Worm (Caenorhabditis elegans): ENCODE measurements around the gene gcl-1.

Gene gcl-1

ce11 chrIV:13396375-13396774, 16.3 kb downstream of the gcl-1 start:
- TF ChIP-seq unc-62 (GFP tag; optimal IDR thresholded peaks at IDR 0.05), result no peak

DNA sequence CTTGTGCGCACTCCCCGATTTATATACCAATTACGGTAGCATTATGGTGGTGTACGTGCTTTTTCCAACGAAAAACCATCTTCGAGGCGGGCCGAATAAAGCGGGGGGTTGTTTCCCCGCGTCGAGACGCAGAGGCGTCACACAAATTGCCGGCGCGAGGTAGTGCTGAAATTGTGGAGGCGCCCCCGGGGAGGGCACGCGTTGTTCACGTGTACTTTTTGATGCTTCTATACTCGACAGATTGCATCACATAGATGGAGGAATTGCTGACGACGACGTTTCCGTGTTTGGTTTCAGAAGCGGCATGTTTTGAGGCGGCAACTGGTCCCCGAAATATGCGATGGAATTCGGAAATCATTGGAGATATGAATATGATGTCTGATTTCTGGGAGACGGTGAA, 17.4 kb downstream of the gcl-1 start:
- no peak for TF ChIP-seq unc-62 (GFP tag; optimal IDR thresholded peaks at IDR 0.05)

- no peak for TF ChIP-seq unc-62 (GFP tag; optimal IDR thresholded peaks at IDR 0.05)
Measured at ce11 chrIV:13394686-13395085, 18.0 kb downstream of the gcl-1 start.

DNA sequence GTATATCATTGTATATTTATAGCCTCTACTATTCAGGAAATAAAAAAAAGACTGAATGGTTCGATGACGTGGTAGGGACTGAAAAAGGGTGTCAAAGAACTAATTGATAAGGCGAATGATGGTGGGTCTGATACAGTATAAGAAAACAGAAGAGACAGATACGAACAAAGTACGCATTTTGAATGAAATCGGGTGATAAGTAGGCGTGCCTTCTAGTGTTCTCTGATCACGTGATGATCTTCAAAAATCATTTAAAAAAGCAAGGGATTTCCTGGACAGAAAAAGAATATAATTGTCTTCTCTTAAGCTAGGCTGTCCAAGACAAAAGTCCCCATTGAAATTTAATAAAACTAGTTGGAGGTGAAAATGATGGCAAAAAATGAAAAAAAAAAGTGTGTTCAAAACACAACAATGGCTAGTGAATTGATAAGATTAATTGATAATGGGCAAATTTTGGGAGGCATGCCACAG, 19.4 kb downstream of the gcl-1 start:
- no peak for TF ChIP-seq unc-62 (GFP tag; optimal IDR thresholded peaks at IDR 0.05)

- TF ChIP-seq unc-62 (GFP tag; optimal IDR thresholded peaks at IDR 0.05), result no peak
Measured at ce11 chrIV:13392230-13392629, 20.5 kb downstream of the gcl-1 start.

DNA sequence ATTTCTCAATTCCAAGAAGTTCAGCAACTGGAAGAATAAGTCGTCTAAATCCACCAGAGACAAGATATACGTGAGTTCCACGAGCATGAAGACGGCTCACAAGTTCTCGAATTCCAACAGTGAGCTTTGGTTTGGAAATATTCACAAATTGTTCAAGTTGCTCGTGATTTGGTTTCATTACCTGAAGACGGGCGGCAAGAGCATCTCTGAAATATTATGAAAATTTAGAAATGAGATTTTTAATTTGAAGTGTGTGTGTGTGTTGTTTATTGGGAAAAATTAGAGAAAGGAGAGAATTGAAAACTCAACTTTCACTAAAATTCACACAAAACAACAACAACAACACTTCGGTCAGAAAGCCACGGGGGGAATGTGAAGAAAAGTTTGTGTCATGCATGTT, 21.9 kb downstream of the gcl-1 start:
- TF ChIP-seq unc-62 (GFP tag; optimal IDR thresholded peaks at IDR 0.05), result no peak

DNA sequence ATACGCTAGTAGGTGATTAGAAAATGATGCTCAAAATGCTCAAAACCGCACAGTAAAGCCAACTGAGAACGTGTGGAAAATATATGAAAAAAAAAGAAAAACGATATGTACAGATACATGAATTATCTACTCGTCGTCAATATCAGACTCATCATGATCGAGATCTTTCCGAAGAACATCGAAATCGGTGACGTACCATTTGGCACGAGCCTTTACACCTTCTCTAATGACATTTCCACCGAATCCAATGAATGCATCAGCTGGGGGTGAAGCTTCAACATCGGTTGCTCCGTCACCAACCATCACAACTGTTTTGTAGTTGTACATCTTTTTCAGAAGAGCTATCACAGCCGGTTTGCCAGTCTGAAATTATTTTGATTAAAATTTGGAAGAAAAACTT, 23.5 kb downstream of the gcl-1 start:
- no peak for TF ChIP-seq unc-62 (GFP tag; optimal IDR thresholded peaks at IDR 0.05)

ce11 chrIV:13388779-13389178, 23.9 kb downstream of the gcl-1 start:
- no peak for TF ChIP-seq unc-62 (GFP tag; optimal IDR thresholded peaks at IDR 0.05)

- no peak for TF ChIP-seq unc-62 (GFP tag; optimal IDR thresholded peaks at IDR 0.05)
Measured at ce11 chrIV:13386903-13387302, 25.8 kb downstream of the gcl-1 start, which contains the start of gene lsm-3. lsm-3 (plus strand) TSS chrIV:13387203.

ce11 chrIV:13386043-13386442, 26.7 kb downstream of the gcl-1 start, which contains the start of the genes Y62E10A.20, Y62E10A.23 and mdt-9:
Y62E10A.20 (minus strand) TSS chrIV:13386091.
Y62E10A.23 (plus strand) TSS chrIV:13386324.
mdt-9 (plus strand) TSS chrIV:13386380.
- no peak for TF ChIP-seq unc-62 (GFP tag; optimal IDR thresholded peaks at IDR 0.05)

DNA sequence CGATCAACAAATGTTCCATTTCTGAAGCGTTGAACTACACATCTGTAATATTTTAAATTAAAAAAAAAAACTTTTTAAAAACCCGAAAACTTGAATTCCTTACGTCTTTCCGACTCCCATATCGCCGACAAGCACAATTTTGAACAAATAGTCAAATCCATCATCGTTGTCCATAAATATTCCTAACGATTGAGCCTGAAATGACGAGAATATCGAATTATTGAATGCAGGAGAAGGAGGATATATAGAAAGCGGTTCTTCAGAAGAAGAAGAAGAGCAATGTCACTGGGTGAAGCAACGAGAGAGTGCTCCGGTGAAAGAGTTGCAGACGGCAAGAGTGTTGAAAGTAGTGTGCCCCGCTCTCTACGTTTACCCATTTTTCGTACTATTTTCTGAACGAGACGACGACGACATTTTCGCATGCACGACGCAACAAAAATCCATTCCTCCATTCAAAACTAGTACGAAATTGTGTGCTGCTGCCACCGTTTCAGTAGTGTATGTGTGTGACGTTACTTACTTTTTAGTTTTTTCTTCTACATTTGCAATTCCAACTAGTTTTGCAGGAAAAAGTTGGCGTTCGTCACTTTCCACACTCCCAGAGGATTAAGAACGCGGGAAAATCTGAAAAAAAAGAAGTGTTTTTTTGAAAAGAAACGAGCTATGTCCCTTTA, 28.8 kb downstream of the gcl-1 start, which contains the start of gene rab-19:
TSS of gene rab-19 (minus strand) at position 624 of the 674 bp plus-strand sequence.
- TF ChIP-seq unc-62 (GFP tag; optimal IDR thresholded peaks at IDR 0.05), result no peak

ce11 chrIV:13381823-13382222, 30.9 kb downstream of the gcl-1 start, which contains the start of gene emc-3:
emc-3 (minus strand) TSS chrIV:13381923.
- no peak for TF ChIP-seq unc-62 (GFP tag; optimal IDR thresholded peaks at IDR 0.05)

ce11 chrIV:13380506-13380905, 32.2 kb downstream of the gcl-1 start:
- TF ChIP-seq unc-62 (GFP tag; optimal IDR thresholded peaks at IDR 0.05), result no peak

ce11 chrIV:13377716-13378115, 35.0 kb downstream of the gcl-1 start, which contains the start of gene mau-8:
mau-8 (plus strand) TSS chrIV:13378016.
- no peak for TF ChIP-seq unc-62 (GFP tag; optimal IDR thresholded peaks at IDR 0.05)

- TF ChIP-seq unc-62 (GFP tag; optimal IDR thresholded peaks at IDR 0.05), result no peak
Measured at ce11 chrIV:13374918-13375317, 37.8 kb downstream of the gcl-1 start.

DNA sequence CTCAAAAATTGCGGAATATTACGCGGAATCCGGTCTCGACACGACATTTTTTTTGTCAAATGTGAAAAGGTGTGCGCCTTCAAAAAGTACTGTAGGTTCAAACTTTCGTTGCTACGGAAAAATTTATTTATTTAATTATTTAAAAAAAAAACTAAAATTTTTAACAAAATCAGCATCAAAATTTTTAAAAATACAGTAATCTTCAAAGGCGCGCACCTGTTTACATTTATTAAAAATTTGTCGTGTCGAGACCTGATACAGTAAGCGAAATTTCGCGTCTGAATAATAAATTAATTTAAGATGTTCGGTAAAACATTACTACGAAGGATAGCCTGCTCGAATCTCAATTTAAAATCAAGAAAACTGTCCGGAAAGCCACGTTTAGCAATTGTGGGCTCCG, 41.0 kb downstream of the gcl-1 start, which contains the start of gene Y62E10A.6:
TSS of gene Y62E10A.6 (plus strand) at position 301 of the 400 bp plus-strand sequence.
- no peak for TF ChIP-seq unc-62 (GFP tag; optimal IDR thresholded peaks at IDR 0.05)

ce11 chrIV:13370235-13370739, 42.4 kb downstream of the gcl-1 start, which contains the start of the genes rla-2, popl-7 and Y62E10A.24:
rla-2 (minus strand) TSS chrIV:13370285.
popl-7 (plus strand) TSS chrIV:13370689.
Y62E10A.24 (plus strand) TSS chrIV:13370710.
- no peak for TF ChIP-seq unc-62 (GFP tag; optimal IDR thresholded peaks at IDR 0.05)
